Fruit fly (Drosophila melanogaster): Measurements from ENCODE around the gene PlexA.
A peak's percentile ranks its signal among the peaks of the same experiment; 100 is the strongest.

- TF ChIP-seq Vsx2 (GFP tag; optimal IDR thresholded peaks at IDR 0.05; ENCODE audit: partially characterized antibody) (no peak), fru (GFP tag; optimal IDR thresholded peaks at IDR 0.05) (no peak), sage (GFP tag; optimal IDR thresholded peaks at IDR 0.05) (no peak), psq (GFP tag; optimal IDR thresholded peaks at IDR 0.05) (no peak), Dfd (GFP tag; optimal IDR thresholded peaks at IDR 0.05) (peak; percentile 6), usp (GFP tag; optimal IDR thresholded peaks at IDR 0.05) (no peak), rgr (GFP tag; optimal IDR thresholded peaks at IDR 0.05) (no peak), CrebA (GFP tag; optimal IDR thresholded peaks at IDR 0.05; ENCODE audit: borderline replicate concordance) (no peak), sv (GFP tag; optimal IDR thresholded peaks at IDR 0.05) (no peak), Myc (optimal IDR thresholded peaks at IDR 0.05) (no peak), dsf (GFP tag; optimal IDR thresholded peaks at IDR 0.05; ENCODE audit: borderline replicate concordance) (no peak), lola (GFP tag; optimal IDR thresholded peaks at IDR 0.05) (no peak), pan (optimal IDR thresholded peaks at IDR 0.05) (no peak), HLH106 (tag; optimal IDR thresholded peaks at IDR 0.05) (no peak)
These were observed 65.8 kb downstream of the PlexA start for dm6 chr4:961045-961576.

All from whole organism, wandering third instar larva.